Fruit fly (Drosophila melanogaster) whole organism, embryonic: ENCODE measurements around the gene klu.

ENCODE experiments used
- Awh ChIP-seq: fragments of 200-800 bp; sonication (Bioruptor generic); IDR thresholded peaks from 2 replicates; pipeline ENCODE4, ENCODE4 v1.3.6; 2022; ENCODE audit warnings: missing biosample characterization, missing genetic modification characterization
- CG1024 ChIP-seq: fragments of 200-800 bp; sonication (Bioruptor generic); IDR thresholded peaks from 2 replicates; pipeline ENCODE4 v1.3.6; 2022; ENCODE audit warnings: missing biosample characterization, missing genetic modification characterization
- CG10431 ChIP-seq: fragments of 200-800 bp; sonication (Bioruptor generic); optimal IDR thresholded peaks from 3 replicates; lab custom pipeline; 2018; ENCODE audit warnings: missing biosample characterization, mild to moderate bottlenecking, missing genetic modification characterization
- CG10543 ChIP-seq: fragments of 200-800 bp; sonication (Bioruptor generic); optimal IDR thresholded peaks from 3 replicates; lab custom pipeline; 2017; ENCODE audit warnings: missing biosample characterization, mild to moderate bottlenecking, missing genetic modification characterization, moderate library complexity
- CG11504 ChIP-seq: fragments of 200-800 bp; sonication (Bioruptor generic); optimal IDR thresholded peaks from 3 replicates; lab custom pipeline; 2019; ENCODE audit warnings: missing biosample characterization, mild to moderate bottlenecking, missing genetic modification characterization, moderate library complexity
- CG11560 ChIP-seq: fragments of 200-800 bp; sonication (Bioruptor generic); IDR thresholded peaks from 3 replicates; pipeline ENCODE4 v1.3.6; 2022; ENCODE audit warnings: missing biosample characterization, missing genetic modification characterization
- CG1233 ChIP-seq: fragments of 200-800 bp; sonication (Bioruptor generic); optimal IDR thresholded peaks from 4 replicates; lab custom pipeline; 2018; ENCODE audit warnings: missing biosample characterization, mild to moderate bottlenecking, missing genetic modification characterization
- CG13424 ChIP-seq: fragments of 200-800 bp; sonication (Bioruptor generic); optimal IDR thresholded peaks from 2 replicates; lab custom pipeline; 2019; ENCODE audit warnings: missing biosample characterization, mild to moderate bottlenecking, missing genetic modification characterization, moderate library complexity
- CG13894 ChIP-seq: fragments of 200-800 bp; sonication (Bioruptor generic); optimal IDR thresholded peaks from 3 replicates; lab custom pipeline; 2018; ENCODE audit warnings: missing biosample characterization, mild to moderate bottlenecking, missing genetic modification characterization, moderate library complexity
- CG15269 ChIP-seq: fragments of 200-800 bp; sonication (Bioruptor generic); optimal IDR thresholded peaks from 2 replicates; lab custom pipeline; 2018; ENCODE audit warnings: missing biosample characterization, mild to moderate bottlenecking, missing genetic modification characterization, moderate library complexity
- CG1602 ChIP-seq: fragments of 200-800 bp; sonication (Bioruptor generic); optimal IDR thresholded peaks from 3 replicates; lab custom pipeline; 2016; ENCODE audit warnings: missing biosample characterization, missing genetic modification characterization
- CG17359 ChIP-seq: fragments of 200-800 bp; sonication (Bioruptor generic); optimal IDR thresholded peaks from 3 replicates; lab custom pipeline; 2018; ENCODE audit warnings: missing biosample characterization, mild to moderate bottlenecking, missing genetic modification characterization, moderate library complexity
- CG17912 ChIP-seq: fragments of 200-800 bp; sonication (Bioruptor generic); optimal IDR thresholded peaks from 2 replicates; lab custom pipeline; 2018; ENCODE audit warnings: missing biosample characterization, mild to moderate bottlenecking, missing genetic modification characterization
- CG2889 ChIP-seq: fragments of 200-800 bp; sonication (Bioruptor generic); IDR thresholded peaks from 3 replicates; pipeline ENCODE4 v1.3.6; 2022; ENCODE audit warnings: missing biosample characterization, missing genetic modification characterization
- CG3407 ChIP-seq: fragments of 200-800 bp; sonication (Bioruptor generic); optimal IDR thresholded peaks from 2 replicates; lab custom pipeline; 2018; ENCODE audit warnings: missing biosample characterization, mild to moderate bottlenecking, missing genetic modification characterization
- CG6813 ChIP-seq: fragments of 200-800 bp; sonication (Bioruptor generic); optimal IDR thresholded peaks from 2 replicates; lab custom pipeline; 2017; ENCODE audit warnings: missing biosample characterization, missing genetic modification characterization, mild to moderate bottlenecking, moderate library complexity, missing genetic modification reagents
- CG7556 ChIP-seq: fragments of 200-800 bp; sonication (Bioruptor generic); optimal IDR thresholded peaks from 2 replicates; lab custom pipeline; 2017; ENCODE audit warnings: missing biosample characterization, mild to moderate bottlenecking, missing genetic modification characterization
- CG7839 ChIP-seq: fragments of 200-800 bp; sonication (Bioruptor generic); optimal IDR thresholded peaks from 3 replicates; lab custom pipeline; 2018; ENCODE audit warnings: missing biosample characterization, mild to moderate bottlenecking, missing genetic modification characterization, moderate library complexity
- CG8281 ChIP-seq: fragments of 200-800 bp; sonication (Bioruptor generic); optimal IDR thresholded peaks from 2 replicates; lab custom pipeline; 2018; ENCODE audit warnings: missing biosample characterization, mild to moderate bottlenecking, missing genetic modification characterization, moderate library complexity
- CG8290 ChIP-seq, 3 experiments: fragments of 200-800 bp; sonication (Bioruptor generic); optimal IDR thresholded peaks; 2 replicates each; lab custom pipeline; 2016 to 2019; ENCODE audit warnings: missing biosample characterization in 3 of 3, missing genetic modification characterization in 3 of 3, mild to moderate bottlenecking in 2 of 3, moderate library complexity in 1 of 3
- CG9215 ChIP-seq: fragments of 200-800 bp; sonication (Bioruptor generic); IDR thresholded peaks from 2 replicates; pipeline ENCODE4 v1.3.6; 2022; ENCODE audit warnings: missing biosample characterization, missing genetic modification characterization
- CG9727 ChIP-seq: fragments of 200-800 bp; sonication (Bioruptor generic); optimal IDR thresholded peaks from 3 replicates; lab custom pipeline; 2017; ENCODE audit warnings: missing biosample characterization, mild to moderate bottlenecking, missing genetic modification characterization
- CoRest ChIP-seq: fragments of 200-800 bp; sonication (Bioruptor generic); optimal IDR thresholded peaks from 3 replicates; lab custom pipeline; 2018; ENCODE audit warnings: missing biosample characterization, mild to moderate bottlenecking, missing genetic modification characterization, moderate library complexity
- D19A ChIP-seq: fragments of 200-800 bp; optimal IDR thresholded peaks from 3 replicates; lab custom pipeline; 2019; ENCODE audit warnings: missing biosample characterization, mild to moderate bottlenecking, missing genetic modification characterization, moderate library complexity
- Deaf1 ChIP-seq: fragments of 200-800 bp; optimal IDR thresholded peaks from 3 replicates; lab custom pipeline; 2019; ENCODE audit warnings: missing biosample characterization, mild to moderate bottlenecking, missing genetic modification characterization, moderate library complexity
- Ets65A ChIP-seq: fragments of 200-800 bp; sonication (Bioruptor generic); peaks from one replicate; lab custom pipeline; 2016; ENCODE audit warnings: missing biosample characterization, missing genetic modification characterization
- Hr3 ChIP-seq: fragments of 200-800 bp; sonication (Bioruptor generic); optimal IDR thresholded peaks from 3 replicates; lab custom pipeline; 2016; ENCODE audit warnings: missing biosample characterization, missing genetic modification characterization
- Hr78 ChIP-seq, 2 experiments: fragments of 200-800 bp in 1 of 2; fragments of >200 bp in 1 of 2; sonication (Bioruptor generic) in 1 of 2; optimal IDR thresholded peaks; 2 replicates each; lab custom pipeline; 2017 to 2019; ENCODE audit warnings: missing biosample characterization in 2 of 2, missing genetic modification characterization in 2 of 2, mild to moderate bottlenecking in 1 of 2, moderate library complexity in 1 of 2
- Ptx1 ChIP-seq: fragments of 200-800 bp; sonication (Bioruptor generic); IDR thresholded peaks from 2 replicates; pipeline ENCODE4 v1.3.6; 2022; ENCODE audit warnings: missing biosample characterization, missing genetic modification characterization
- Vsx1 ChIP-seq: fragments of 200-800 bp; sonication (Bioruptor generic); optimal IDR thresholded peaks from 2 replicates; lab custom pipeline; 2017; ENCODE audit warnings: missing biosample characterization, mild to moderate bottlenecking, missing genetic modification characterization, missing genetic modification reagents
- abd-A ChIP-seq: fragments of 200-800 bp; sonication (Bioruptor generic); optimal IDR thresholded peaks from 3 replicates; lab custom pipeline; 2019; ENCODE audit warnings: missing biosample characterization, mild to moderate bottlenecking, missing genetic modification characterization, moderate library complexity
- chinmo ChIP-seq: fragments of 200-800 bp; sonication (Bioruptor generic); IDR thresholded peaks from 4 replicates; pipeline ENCODE4 v1.3.6; 2022; ENCODE audit warnings: missing biosample characterization, missing genetic modification characterization; ENCODE audit not compliant: partially characterized antibody
- croc ChIP-seq: fragments of 200-800 bp; sonication (Bioruptor generic); conservative IDR thresholded peaks from 3 replicates; pipeline ENCODE4 v1.3.6; 2022; ENCODE audit warnings: missing biosample characterization, missing genetic modification characterization
- dpn ChIP-seq, 2 experiments: fragments of 200-800 bp; sonication (Bioruptor generic); optimal IDR thresholded peaks; 3 replicates each; lab custom pipeline; 2016; ENCODE audit warnings: missing biosample characterization in 2 of 2, missing genetic modification characterization in 2 of 2
- gcm ChIP-seq: fragments of 200-800 bp; sonication (Bioruptor generic); optimal IDR thresholded peaks from 2 replicates; lab custom pipeline; 2019; ENCODE audit warnings: missing biosample characterization, mild to moderate bottlenecking, missing genetic modification characterization, moderate library complexity
- gem ChIP-seq: fragments of 200-800 bp; sonication (Bioruptor generic); optimal IDR thresholded peaks from 2 replicates; lab custom pipeline; 2019; ENCODE audit warnings: missing biosample characterization, mild to moderate bottlenecking, missing genetic modification characterization, moderate library complexity
- gsb-n ChIP-seq: fragments of 200-800 bp; sonication (Bioruptor generic); optimal IDR thresholded peaks from 3 replicates; lab custom pipeline; 2018; ENCODE audit warnings: missing biosample characterization, mild to moderate bottlenecking, missing genetic modification characterization
- nom ChIP-seq: fragments of 200-800 bp; sonication (Bioruptor generic); optimal IDR thresholded peaks from 2 replicates; lab custom pipeline; 2017; ENCODE audit warnings: missing biosample characterization, missing genetic modification characterization, mild to moderate bottlenecking, moderate library complexity, missing genetic modification reagents
- oc ChIP-seq: fragments of 200-800 bp; sonication (Bioruptor generic); optimal IDR thresholded peaks from 2 replicates; lab custom pipeline; 2018; ENCODE audit warnings: missing biosample characterization, mild to moderate bottlenecking, missing genetic modification characterization, moderate library complexity
- phol ChIP-seq: fragments of 200-800 bp; sonication (Bioruptor generic); optimal IDR thresholded peaks from 3 replicates; lab custom pipeline; 2018; ENCODE audit warnings: missing biosample characterization, mild to moderate bottlenecking, missing genetic modification characterization, moderate library complexity
- sd ChIP-seq: fragments of 200-800 bp; sonication (Bioruptor generic); optimal IDR thresholded peaks from 3 replicates; lab custom pipeline; 2018; ENCODE audit warnings: missing biosample characterization, mild to moderate bottlenecking, missing genetic modification characterization, moderate library complexity
- sob ChIP-seq: fragments of 200-800 bp; sonication (Bioruptor generic); IDR thresholded peaks from 2 replicates; pipeline ENCODE4 v1.3.6; 2022; ENCODE audit warnings: missing biosample characterization, missing genetic modification characterization
- sqz ChIP-seq: fragments of 200-800 bp; sonication (Bioruptor generic); optimal IDR thresholded peaks from 3 replicates; lab custom pipeline; 2018; ENCODE audit warnings: missing biosample characterization, mild to moderate bottlenecking, missing genetic modification characterization
- tap ChIP-seq: fragments of 200-800 bp; optimal IDR thresholded peaks from 3 replicates; lab custom pipeline; 2019; ENCODE audit warnings: missing biosample characterization, mild to moderate bottlenecking, missing genetic modification characterization, moderate library complexity
- tio ChIP-seq: fragments of 200-800 bp; sonication (Bioruptor generic); optimal IDR thresholded peaks from 2 replicates; lab custom pipeline; 2017; ENCODE audit warnings: missing biosample characterization, missing genetic modification characterization, inconsistent platforms
- trem ChIP-seq: fragments of 200-800 bp; optimal IDR thresholded peaks from 3 replicates; lab custom pipeline; 2019; ENCODE audit warnings: missing biosample characterization, mild to moderate bottlenecking, missing genetic modification characterization, moderate library complexity

The klu gene

dm6 chr3L:10953628-10954129 lies 55.3 kb downstream of the klu start:
- TF ChIP-seq CG13894 (tag; lab: Kevin White, UChicago) = peak; percentile 96
- peak; percentile 8 for TF ChIP-seq CG8281
- peak; percentile 8 for TF ChIP-seq Deaf1
- TF ChIP-seq chinmo (GFP tag; lab: Robert Waterston, UW) = 0 out of 4 replicates have a peak, but pooled peaks have one; percentile 9
- peak; percentile 95 for TF ChIP-seq abd-A
- TF ChIP-seq CG7839 (tag; lab: Kevin White, UChicago) = no peak
- TF ChIP-seq CG10543 (GFP tag; lab: Kevin White, UChicago) = peak; percentile 11
- peak; percentile 8 for TF ChIP-seq gsb-n
- no peak for TF ChIP-seq CG8290 (GFP tag; optimal IDR thresholded peaks at IDR 0.05; lab: Kevin White, UChicago)
- no peak for TF ChIP-seq CG8290 (tag; optimal IDR thresholded peaks at IDR 0.05; lab: Kevin White, UChicago)
- TF ChIP-seq oc (tag; lab: Kevin White, UChicago) = peak; percentile 41
- peak; percentile 14 for TF ChIP-seq sd (tag; lab: Kevin White, UChicago)
- TF ChIP-seq CG1024 (GFP tag; lab: Robert Waterston, UW) = no peak
- TF ChIP-seq CG17912 = no peak
- peak; percentile 47; the same call in 1 of the 2 replicates for TF ChIP-seq Awh
- peak; percentile 42 for TF ChIP-seq Vsx1 (GFP tag; lab: Kevin White, UChicago)

dm6 chr3L:10952106-10952653 lies 56.8 kb downstream of the klu start:
- TF ChIP-seq sqz (GFP tag; lab: Kevin White, UChicago) (peak; percentile 6), CG1602 (GFP tag; lab: Kevin White, UChicago) (no peak), nom (peak; percentile 9)

- TF ChIP-seq Ets65A (GFP tag; lab: Kevin White, UChicago) (peak; percentile 56), Ptx1 (GFP tag; lab: Robert Waterston, UW) (0 out of 2 replicates have a peak, but pooled peaks have one; percentile 7), CG9215 (no peak), Hr3 (peak; percentile 9), CG17359 (peak; percentile 48), gsb-n (peak; percentile 66), trem (peak; percentile 30), Hr78 (GFP tag; optimal IDR thresholded peaks at IDR 0.05; lab: Kevin White, UChicago) (peak in 1 of 2 experiments; percentile 14), gem (tag; lab: Kevin White, UChicago) (peak; percentile 81), phol (tag; lab: Kevin White, UChicago) (peak; percentile 75), CG11560 (no peak), croc (GFP tag; lab: Robert Waterston, UW) (peak; percentile 31; the same call in 1 of the 3 replicates), CG11504 (tag; lab: Kevin White, UChicago) (peak; percentile 80), CG7556 (GFP tag; lab: Kevin White, UChicago) (peak; percentile 40), sob (GFP tag; lab: Robert Waterston, UW) (no peak), CG10431 (GFP tag; lab: Kevin White, UChicago) (no peak), CG13424 (peak; percentile 51), gcm (GFP tag; lab: Kevin White, UChicago) (peak; percentile 37), D19A (tag; lab: Kevin White, UChicago) (peak; percentile 69), tap (tag; lab: Kevin White, UChicago) (peak; percentile 1), CG2889 (GFP tag; lab: Robert Waterston, UW) (no peak), CoRest (tag; lab: Kevin White, UChicago) (peak; percentile 54), CG1233 (GFP tag; lab: Kevin White, UChicago) (peak; percentile 3), tio (GFP tag; lab: Kevin White, UChicago) (peak; percentile 2), CG6813 (GFP tag; lab: Kevin White, UChicago) (peak; percentile 23), CG3407 (GFP tag; lab: Kevin White, UChicago) (peak; percentile 3), CG9727 (GFP tag; lab: Kevin White, UChicago) (peak; percentile 24), CG15269 (no peak), dpn (GFP tag; optimal IDR thresholded peaks at IDR 0.05; lab: Kevin White, UChicago) (no peak)
Observed at dm6 chr3L:10951109-10951508, 57.9 kb downstream of the klu start.
